Fruit fly (Drosophila melanogaster): ENCODE measurements around the gene Cad87A.

The Cad87A gene

DNA sequence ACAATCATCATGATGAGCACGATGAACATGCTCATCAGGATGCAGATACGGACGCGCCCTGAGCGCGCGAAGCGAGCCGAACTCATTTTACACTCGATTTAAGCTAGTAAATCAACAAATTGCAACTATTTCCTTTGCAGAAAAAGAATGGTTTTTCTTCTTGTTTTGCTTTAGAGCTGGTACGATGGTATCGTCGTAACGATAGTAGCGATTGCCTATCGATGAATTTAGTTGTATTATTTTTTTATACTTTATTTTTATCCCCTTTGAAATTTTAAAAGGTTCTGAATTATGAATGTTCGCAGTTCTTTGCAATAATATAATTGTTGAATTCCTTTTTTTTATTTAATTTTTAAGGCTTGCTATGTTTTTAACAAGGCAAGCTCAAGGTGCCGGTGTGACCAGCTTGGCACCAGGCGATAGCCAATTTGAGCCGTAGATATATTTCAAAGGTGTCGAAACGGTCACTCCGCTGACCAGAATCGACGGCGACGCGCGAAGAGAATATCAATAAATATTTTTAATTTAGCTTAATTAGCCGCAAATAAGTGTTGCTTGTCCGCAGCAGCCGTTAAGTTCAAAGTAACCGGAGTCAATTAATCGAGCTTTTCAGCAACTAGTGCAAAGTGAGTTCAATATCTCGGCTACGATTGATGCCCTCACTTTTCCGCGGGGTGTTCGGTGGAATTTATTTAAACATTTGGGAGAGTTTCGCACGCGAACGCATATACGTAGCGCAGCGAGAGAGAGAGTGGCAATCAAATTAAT, 18.5 kb upstream of the Cad87A start, which contains the start of the genes CG12213 and GC1 (continued):
- TF ChIP-seq Sin3A (optimal IDR thresholded peaks at IDR 0.05) (peak; percentile 86), CG14710 (tag; optimal IDR thresholded peaks at IDR 0.05) (peak; percentile 89), CG9797 (GFP tag; optimal IDR thresholded peaks at IDR 0.05) (peak; percentile 91), caup (GFP tag; optimal IDR thresholded peaks at IDR 0.05; ENCODE audit: severe bottlenecking) (no peak), p53 (GFP tag; optimal IDR thresholded peaks at IDR 0.05) (no peak), CG13424 (tag; optimal IDR thresholded peaks at IDR 0.05) (peak; percentile 4), hkb (optimal IDR thresholded peaks at IDR 0.05) (no peak), hkb (GFP tag; IDR thresholded peaks at IDR 0.05) (no peak), grn (GFP tag; optimal IDR thresholded peaks at IDR 0.05) (peak; percentile 44), CG12659 (GFP tag; optimal IDR thresholded peaks at IDR 0.05) (peak; percentile 83), Neu2 (GFP tag; optimal IDR thresholded peaks at IDR 0.05; ENCODE audit: borderline replicate concordance) (no peak), Dll (GFP tag; IDR thresholded peaks at IDR 0.05; ENCODE audit: partially characterized antibody) (peak; percentile 99), CG11504 (tag; optimal IDR thresholded peaks at IDR 0.05) (peak; percentile 56), CG30403 (GFP tag; optimal IDR thresholded peaks at IDR 0.05) (peak; percentile 44), D19B (GFP tag; optimal IDR thresholded peaks at IDR 0.05) (no peak), grau (tag; optimal IDR thresholded peaks at IDR 0.05) (peak; percentile 43), cad (GFP tag; optimal IDR thresholded peaks at IDR 0.05) (peak; percentile 1), HmgD (GFP tag; optimal IDR thresholded peaks at IDR 0.05) (peak; percentile 23), CG17328 (GFP tag; IDR thresholded peaks at IDR 0.05) (no peak), lbe (GFP tag; optimal IDR thresholded peaks at IDR 0.05) (peak; percentile 32), Awh (GFP tag; IDR thresholded peaks at IDR 0.05) (no peak), Oaz (GFP tag; IDR thresholded peaks at IDR 0.05) (no peak), CG13775 (GFP tag; optimal IDR thresholded peaks at IDR 0.05) (peak; percentile 7), Dbx (GFP tag; IDR thresholded peaks at IDR 0.05) (0 out of 3 replicates have a peak, but pooled peaks have one; percentile 21), HmgZ (tag; optimal IDR thresholded peaks at IDR 0.05) (peak; percentile 21), Ets97D (GFP tag; optimal IDR thresholded peaks at IDR 0.05) (peak; percentile 68), ems (GFP tag; optimal IDR thresholded peaks at IDR 0.05) (peak; percentile 34), CG13287 (GFP tag; IDR thresholded peaks at IDR 0.05; ENCODE audit: partially characterized antibody) (peak; percentile 99), CG31441 (GFP tag; IDR thresholded peaks at IDR 0.05) (peak; percentile 45; the same call in 1 of the 2 replicates), pnt (GFP tag; optimal IDR thresholded peaks at IDR 0.05) (no peak), CG17361 (GFP tag; IDR thresholded peaks at IDR 0.05) (peak; percentile 61; the same call in 2 of the 3 replicates), nerfin-2 (GFP tag; IDR thresholded peaks at IDR 0.05; ENCODE audit: partially characterized antibody) (peak; percentile 95), HLH54F (GFP tag; optimal IDR thresholded peaks at IDR 0.05) (peak; percentile 16), Xbp1 (GFP tag; optimal IDR thresholded peaks at IDR 0.05) (peak; percentile 36), stwl (tag; optimal IDR thresholded peaks at IDR 0.05) (peak; percentile 79), E2f2 (GFP tag; IDR thresholded peaks at IDR 0.05) (peak; percentile 81), so (GFP tag; IDR thresholded peaks at IDR 0.05) (no peak), CG30020 (tag; optimal IDR thresholded peaks at IDR 0.05) (peak; percentile 59), sens (GFP tag) (peak; percentile 88), Hmr (GFP tag; optimal IDR thresholded peaks at IDR 0.05) (peak; percentile 37), Doc3 (GFP tag; IDR thresholded peaks at IDR 0.05; ENCODE audit: partially characterized antibody) (peak; percentile 99), Sox100B (GFP tag; optimal IDR thresholded peaks at IDR 0.05) (peak; percentile 3), Mad (GFP tag; optimal IDR thresholded peaks at IDR 0.05) (peak; percentile 20), CG10147 (GFP tag; optimal IDR thresholded peaks at IDR 0.05) (peak; percentile 4), CG2129 (GFP tag; IDR thresholded peaks at IDR 0.05; ENCODE audit: partially characterized antibody) (peak; percentile 97), MESR4 (GFP tag; optimal IDR thresholded peaks at IDR 0.05) (peak; percentile 69), nerfin-1 (tag; optimal IDR thresholded peaks at IDR 0.05) (peak; percentile 39), Lhr (GFP tag; optimal IDR thresholded peaks at IDR 0.05) (peak; percentile 80), Myb (GFP tag; optimal IDR thresholded peaks at IDR 0.05) (peak; percentile 30)

Data from whole organism, embryonic.